Fruit fly (Drosophila melanogaster) whole organism, wandering third instar larva: ENCODE results near the gene CG31926.
A peak's percentile ranks its signal among the peaks of the same experiment; 100 is the strongest.

Experiments
- Abd-B ChIP-seq: fragments of >200 bp; optimal IDR thresholded peaks from 2 replicates; lab custom pipeline; 2017; ENCODE audit warnings: missing biosample characterization, missing genetic modification characterization
- CG32264 ChIP-seq: fragments of 200-800 bp; sonication (Bioruptor generic); optimal IDR thresholded peaks from 2 replicates; lab custom pipeline; 2016; ENCODE audit warnings: missing biosample characterization, missing genetic modification characterization
- CG9705 ChIP-seq: fragments of 200-800 bp; sonication (Bioruptor generic); optimal IDR thresholded peaks from 2 replicates; lab custom pipeline; 2018; ENCODE audit warnings: missing biosample characterization, mild to moderate bottlenecking, missing genetic modification characterization
- CrebA ChIP-seq: fragments of 200-800 bp; sonication (Bioruptor generic); optimal IDR thresholded peaks from 2 replicates; lab custom pipeline; 2016; ENCODE audit warnings: missing biosample characterization, mild to moderate bottlenecking, missing genetic modification characterization, borderline replicate concordance
- Dfd ChIP-seq: fragments of >200 bp; optimal IDR thresholded peaks from 2 replicates; lab custom pipeline; 2017; ENCODE audit warnings: missing biosample characterization, missing genetic modification characterization
- Dif ChIP-seq: fragments of 200-275, 200-300 bp; sonication (Bioruptor generic); optimal IDR thresholded peaks from 2 replicates; lab custom pipeline; 2018; ENCODE audit warnings: missing biosample characterization, missing genetic modification characterization; ENCODE audit not compliant: partially characterized antibody
- GATAd ChIP-seq: sonication (Bioruptor generic); optimal IDR thresholded peaks from 2 replicates; lab custom pipeline; 2016; ENCODE audit warnings: missing biosample characterization, missing genetic modification characterization
- HLH106 ChIP-seq: fragments of 200-800 bp; optimal IDR thresholded peaks from 3 replicates; lab custom pipeline; 2019; ENCODE audit warnings: missing biosample characterization, mild to moderate bottlenecking, missing genetic modification characterization, moderate library complexity
- Hnf4 ChIP-seq: fragments of 200-800 bp; sonication (Bioruptor generic); optimal IDR thresholded peaks from 2 replicates; lab custom pipeline; 2016; ENCODE audit warnings: missing biosample characterization, mild to moderate bottlenecking, missing genetic modification characterization
- Hr78 ChIP-seq: fragments of >200 bp; optimal IDR thresholded peaks from 2 replicates; lab custom pipeline; 2017; ENCODE audit warnings: missing biosample characterization, missing genetic modification characterization
- Hr83 ChIP-seq: fragments of 200-300 bp; sonication (Bioruptor generic); optimal IDR thresholded peaks from 2 replicates; lab custom pipeline; 2016; ENCODE audit warnings: missing biosample characterization, mild to moderate bottlenecking, missing genetic modification characterization, moderate library complexity; ENCODE audit not compliant: poor library complexity, severe bottlenecking
- Mio ChIP-seq: sonication (Bioruptor generic); optimal IDR thresholded peaks from 2 replicates; lab custom pipeline; 2016; ENCODE audit warnings: missing biosample characterization, missing genetic modification characterization
- Myc ChIP-seq: fragments of >200 bp; optimal IDR thresholded peaks from 2 replicates; lab custom pipeline; 2017
- OdsH ChIP-seq: fragments of 200-800 bp; sonication (Bioruptor generic); optimal IDR thresholded peaks from 2 replicates; lab custom pipeline; 2016; ENCODE audit warnings: missing biosample characterization, mild to moderate bottlenecking, missing genetic modification characterization
- Rel ChIP-seq, 2 experiments: fragments of 200-800 bp; sonication (Bioruptor generic) in 1 of 2; optimal IDR thresholded peaks; 2 replicates in 1 of 2; 3 replicates in 1 of 2; lab custom pipeline; 2016 to 2019; ENCODE audit warnings: mild to moderate bottlenecking in 2 of 2, missing biosample characterization in 2 of 2, missing genetic modification characterization in 2 of 2, moderate library complexity in 1 of 2
- Sp1 ChIP-seq: fragments of 200-800 bp; sonication (Bioruptor generic); optimal IDR thresholded peaks from 3 replicates; lab custom pipeline; 2019; ENCODE audit warnings: missing biosample characterization, mild to moderate bottlenecking, missing genetic modification characterization, moderate library complexity
- Vsx2 ChIP-seq: fragments of 200-300, 225-300 bp; sonication (Bioruptor generic); optimal IDR thresholded peaks from 2 replicates; lab custom pipeline; 2018; ENCODE audit warnings: missing biosample characterization, missing genetic modification characterization; ENCODE audit not compliant: partially characterized antibody
- br ChIP-seq: fragments of 200-800 bp; sonication (Bioruptor generic); optimal IDR thresholded peaks from 2 replicates; lab custom pipeline; 2016; ENCODE audit warnings: missing biosample characterization, missing genetic modification characterization
- brk ChIP-seq: fragments of 200-800 bp; sonication (Bioruptor generic); optimal IDR thresholded peaks from 2 replicates; lab custom pipeline; 2016; ENCODE audit warnings: missing biosample characterization, mild to moderate bottlenecking, missing genetic modification characterization
- dl ChIP-seq, 2 experiments: fragments of 175-275, 200-275 bp in 1 of 2; fragments of 200-275 bp in 1 of 2; sonication (Bioruptor generic); optimal IDR thresholded peaks; lab custom pipeline; 2018; ENCODE audit warnings: mild to moderate bottlenecking in 2 of 2, missing biosample characterization in 2 of 2, missing genetic modification characterization in 2 of 2, moderate library complexity in 2 of 2; ENCODE audit not compliant: partially characterized antibody in 2 of 2, insufficient read depth in 1 of 2
- dmrt93B ChIP-seq: fragments of 200-800 bp; sonication (Bioruptor generic); optimal IDR thresholded peaks from 2 replicates; lab custom pipeline; 2018; ENCODE audit warnings: missing biosample characterization, mild to moderate bottlenecking, missing genetic modification characterization
- ey ChIP-seq: fragments of 200-800 bp; sonication (Bioruptor generic); optimal IDR thresholded peaks from 2 replicates; lab custom pipeline; 2016; ENCODE audit warnings: missing biosample characterization, missing genetic modification characterization
- foxo ChIP-seq, 2 experiments: fragments of 200-800 bp; sonication (Bioruptor generic); optimal IDR thresholded peaks; 2 replicates in 1 of 2; 3 replicates in 1 of 2; lab custom pipeline; 2016 to 2017; ENCODE audit warnings: missing biosample characterization in 2 of 2, missing genetic modification characterization in 2 of 2
- fru ChIP-seq: fragments of 200-800 bp; sonication (Bioruptor generic); optimal IDR thresholded peaks from 3 replicates; lab custom pipeline; 2016; ENCODE audit warnings: missing biosample characterization, mild to moderate bottlenecking, missing genetic modification characterization
- jim ChIP-seq: fragments of 175-275, 200-325 bp; sonication (Bioruptor generic); optimal IDR thresholded peaks from 2 replicates; lab custom pipeline; 2016; ENCODE audit warnings: missing biosample characterization, mild to moderate bottlenecking, missing genetic modification characterization
- pan ChIP-seq: fragments of >200 bp; optimal IDR thresholded peaks from 2 replicates; lab custom pipeline; 2017
- psq ChIP-seq: fragments of 200-800 bp; sonication (Bioruptor generic); optimal IDR thresholded peaks from 3 replicates; lab custom pipeline; 2017; ENCODE audit warnings: missing biosample characterization, mild to moderate bottlenecking, missing genetic modification characterization, moderate library complexity
- rgr ChIP-seq: fragments of 200-800 bp; sonication (Bioruptor generic); optimal IDR thresholded peaks from 3 replicates; lab custom pipeline; 2016; ENCODE audit warnings: missing biosample characterization, mild to moderate bottlenecking, missing genetic modification characterization
- sv ChIP-seq: fragments of 200-800 bp; sonication (Bioruptor generic); optimal IDR thresholded peaks from 3 replicates; lab custom pipeline; 2016; ENCODE audit warnings: missing biosample characterization, missing genetic modification characterization

Gene CG31926

DNA sequence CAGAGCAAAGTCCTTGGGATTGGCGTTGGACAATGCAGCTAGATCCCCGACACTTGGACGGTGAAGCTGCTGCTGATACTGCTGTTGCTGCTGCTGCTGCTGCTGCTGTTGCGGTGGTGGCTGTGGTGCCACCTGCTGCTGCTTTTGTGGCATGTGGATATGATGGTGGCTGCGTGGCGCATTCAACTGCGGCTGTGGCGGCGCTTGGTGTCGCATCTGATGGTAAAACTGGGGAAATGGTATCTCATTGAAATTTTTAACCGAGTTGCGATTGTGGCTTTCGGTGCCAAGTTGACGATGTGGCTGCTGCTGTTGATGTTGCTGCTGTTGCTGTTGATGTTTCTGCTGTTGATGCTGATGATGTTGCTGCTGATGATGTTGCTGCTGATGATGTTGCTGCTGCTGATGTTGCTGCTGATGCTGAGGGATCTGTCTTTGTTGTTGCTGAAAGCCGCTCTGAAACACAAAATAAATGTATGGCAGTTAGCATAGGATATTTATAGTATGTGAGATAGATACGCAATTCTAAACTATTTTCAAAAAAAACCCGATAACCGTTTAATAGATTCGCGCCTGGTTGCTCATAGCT is 3.8 kb downstream of the CG31926 start:
- TF ChIP-seq Vsx2 (GFP tag; lab: Kevin White, UChicago), result no peak
- TF ChIP-seq Hr83 (GFP tag; lab: Kevin White, UChicago), result no peak
- no peak for TF ChIP-seq ey (GFP tag; lab: Kevin White, UChicago)
- TF ChIP-seq Dfd, result peak; percentile 96
- TF ChIP-seq, all 38 proteins: peak for 1

DNA sequence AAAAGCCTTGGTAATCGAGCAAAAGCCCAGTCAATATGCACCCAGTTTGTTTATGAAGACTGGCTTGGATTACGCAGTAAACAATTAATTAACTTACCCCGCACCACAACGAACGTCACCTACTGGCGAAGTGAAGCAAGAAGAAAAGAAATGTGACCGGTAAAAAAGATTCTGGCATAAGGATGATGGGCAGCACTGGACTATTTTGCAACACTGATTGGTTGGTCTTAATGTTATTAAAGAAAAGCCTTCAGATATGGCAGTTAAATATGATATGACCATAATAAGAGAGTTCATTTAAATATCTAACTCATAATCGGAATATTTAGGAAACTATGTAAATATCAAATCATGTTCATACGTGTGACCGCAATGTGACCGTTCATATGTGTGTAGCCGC is 5.1 kb downstream of the CG31926 start, which contains the start of gene CG18131:
CG18131 (minus strand) TSS at position 297 of the 400 bp plus-strand sequence.
- TF ChIP-seq OdsH (no peak), psq (GFP tag; lab: Kevin White, UChicago) (no peak), pan (lab: Kevin White, UChicago) (no peak), Dfd (no peak), Dif (GFP tag; lab: Kevin White, UChicago) (no peak), rgr (GFP tag; lab: Kevin White, UChicago) (no peak), fru (GFP tag; lab: Kevin White, UChicago) (no peak), Mio (GFP tag; lab: Kevin White, UChicago) (no peak)

DNA sequence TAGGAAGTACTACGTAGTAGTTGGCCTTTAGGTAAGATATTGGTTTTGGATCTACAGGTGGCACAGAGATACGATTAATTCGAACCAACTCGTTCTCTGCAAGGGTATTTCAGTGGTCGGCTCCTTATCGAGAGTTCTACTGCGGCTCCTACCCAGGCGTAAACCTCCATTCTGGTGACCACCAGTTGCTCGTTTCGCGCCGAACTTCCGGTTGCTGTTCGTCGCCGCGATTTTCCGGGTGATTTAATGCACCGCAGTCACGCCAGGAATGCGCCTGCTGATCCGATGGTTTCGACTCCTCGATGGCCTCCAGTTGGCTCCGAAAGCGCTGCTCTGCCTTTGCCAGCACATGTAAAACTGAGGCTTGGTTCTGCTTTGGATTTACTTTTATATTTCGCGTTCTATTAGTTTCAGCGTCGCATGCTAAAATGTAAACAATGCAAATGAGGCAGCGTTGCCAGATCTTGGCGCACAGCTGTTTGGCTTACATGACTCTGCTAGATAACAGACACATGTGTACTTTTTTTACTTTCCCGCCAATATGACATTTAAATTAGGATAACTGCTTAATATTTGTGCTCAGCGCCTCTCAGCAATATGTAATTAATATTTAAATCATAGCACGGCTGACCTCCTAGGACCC is 7.3 kb downstream of the CG31926 start, which contains the start of gene CG7420:
CG7420 (minus strand) TSS at position 446 of the 643 bp plus-strand sequence.
- TF ChIP-seq Rel (GFP tag; optimal IDR thresholded peaks at IDR 0.05; lab: Kevin White, UChicago) (no peak), Rel (tag; optimal IDR thresholded peaks at IDR 0.05; lab: Kevin White, UChicago) (peak; percentile 64), dl (GFP tag; optimal IDR thresholded peaks at IDR 0.05; lab: Kevin White, UChicago; ENCODE audit: insufficient read depth in 1 of 2, partially characterized antibody in 2 of 2) (no peak), br (GFP tag; lab: Kevin White, UChicago) (no peak), Sp1 (GFP tag; lab: Kevin White, UChicago) (no peak)

DNA sequence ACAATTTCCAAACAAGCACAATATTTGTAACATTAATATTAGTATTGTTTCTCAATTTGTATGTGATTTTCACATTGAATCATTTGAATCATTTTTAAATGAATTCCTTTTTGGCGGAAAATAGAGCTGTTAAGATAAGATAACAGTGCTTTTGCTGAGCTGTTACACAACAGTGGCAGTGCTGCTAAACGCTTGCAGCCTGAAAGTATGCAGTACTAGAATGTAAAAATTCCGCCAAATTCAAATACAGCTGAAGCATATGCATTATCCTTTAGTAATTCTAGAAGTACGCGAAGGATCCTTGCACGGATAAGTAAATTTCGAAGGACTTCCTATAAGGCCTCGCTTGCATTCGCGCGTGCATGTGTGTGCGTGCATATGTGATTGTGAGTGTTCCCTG is 9.0 kb downstream of the CG31926 start:
- TF ChIP-seq Myc (lab: Kevin White, UChicago), result peak; percentile 28
- TF ChIP-seq Hr83 (GFP tag; lab: Kevin White, UChicago), result no peak

DNA sequence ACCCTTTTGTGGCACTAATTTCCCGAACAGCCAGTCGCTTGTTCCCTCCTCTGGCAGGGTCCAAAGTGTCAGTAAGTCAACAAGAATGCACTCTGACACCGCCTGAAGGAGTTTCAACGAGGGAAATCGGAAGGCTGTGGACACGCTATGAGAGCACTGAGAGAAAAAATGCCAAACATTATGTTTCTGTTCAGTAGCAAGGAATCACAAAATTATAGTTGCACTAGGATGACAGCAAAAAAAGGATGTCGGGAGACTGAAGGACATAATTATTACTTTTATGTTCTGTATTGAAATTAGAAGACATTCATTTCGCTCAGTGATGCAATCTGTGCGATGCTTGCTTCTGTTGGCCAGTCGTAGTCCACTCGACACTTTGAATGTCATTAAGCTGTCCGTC is 14.5 kb downstream of the CG31926 start:
- no peak for TF ChIP-seq rgr (GFP tag; lab: Kevin White, UChicago)
- TF ChIP-seq psq (GFP tag; lab: Kevin White, UChicago), result no peak
- TF ChIP-seq GATAd (GFP tag; lab: Kevin White, UChicago), result no peak
- TF ChIP-seq jim, result no peak
- no peak for TF ChIP-seq dmrt93B (GFP tag; lab: Kevin White, UChicago)
- no peak for TF ChIP-seq Hnf4
- TF ChIP-seq Abd-B (GFP tag; lab: Kevin White, UChicago), result no peak
- TF ChIP-seq Myc (lab: Kevin White, UChicago), result no peak
- no peak for TF ChIP-seq CG9705 (GFP tag; lab: Kevin White, UChicago)
- no peak for TF ChIP-seq CrebA
- no peak for TF ChIP-seq dl (GFP tag; optimal IDR thresholded peaks at IDR 0.05; lab: Kevin White, UChicago; ENCODE audit: insufficient read depth in 1 of 2, partially characterized antibody in 2 of 2)
- no peak for TF ChIP-seq foxo (GFP tag; optimal IDR thresholded peaks at IDR 0.05; lab: Kevin White, UChicago)
- TF ChIP-seq brk, result no peak
- no peak for TF ChIP-seq Hr83 (GFP tag; lab: Kevin White, UChicago)
- no peak for TF ChIP-seq Hr78
- TF ChIP-seq sv (GFP tag; lab: Kevin White, UChicago), result no peak
- TF ChIP-seq OdsH, result no peak
- no peak for TF ChIP-seq CG32264
- no peak for TF ChIP-seq HLH106 (tag; lab: Kevin White, UChicago)
- no peak for TF ChIP-seq ey (GFP tag; lab: Kevin White, UChicago)
